Worm (Caenorhabditis elegans): Measurements from ENCODE around the gene F49H6.8.

ce11 chrV:16992383-16992782 is 30.1 kb downstream of the F49H6.8 start:
- TF ChIP-seq snpc-4 (tag; optimal IDR thresholded peaks at IDR 0.05) (no peak), ZK546.5 (tag; optimal IDR thresholded peaks at IDR 0.05) (no peak), nhr-237 (tag; optimal IDR thresholded peaks at IDR 0.05) (no peak), hlh-30 (tag; optimal IDR thresholded peaks at IDR 0.05; ENCODE audit: insufficient read depth) (no peak)

Data from whole organism, L4 larva.